Fruit fly (Drosophila melanogaster) whole organism, embryonic: ENCODE measurements around the gene CG32625.

ENCODE experiments used
- Asciz ChIP-seq: fragments of 200-800 bp; sonication (Bioruptor generic); optimal IDR thresholded peaks from 2 replicates; lab custom pipeline; 2017; ENCODE audit warnings: missing biosample characterization, mild to moderate bottlenecking, missing genetic modification characterization, missing genetic modification reagents
- Atf3 ChIP-seq: fragments of 200-800 bp; sonication (Bioruptor generic); optimal IDR thresholded peaks from 3 replicates; lab custom pipeline; 2016; ENCODE audit warnings: missing biosample characterization, missing genetic modification characterization
- Awh ChIP-seq: fragments of 200-800 bp; sonication (Bioruptor generic); IDR thresholded peaks from 2 replicates; pipeline ENCODE4, ENCODE4 v1.3.6; 2022; ENCODE audit warnings: missing biosample characterization, missing genetic modification characterization
- CG10366 ChIP-seq: fragments of 200-800 bp; sonication (Bioruptor generic); IDR thresholded peaks from 2 replicates; pipeline ENCODE4 v1.3.6; 2022; ENCODE audit warnings: missing biosample characterization, missing genetic modification characterization
- CG10654 ChIP-seq: fragments of 200-800 bp; sonication (Bioruptor generic); optimal IDR thresholded peaks from 2 replicates; lab custom pipeline; 2016; ENCODE audit warnings: missing biosample characterization, missing genetic modification characterization
- CG1233 ChIP-seq: fragments of 200-800 bp; sonication (Bioruptor generic); optimal IDR thresholded peaks from 4 replicates; lab custom pipeline; 2018; ENCODE audit warnings: missing biosample characterization, mild to moderate bottlenecking, missing genetic modification characterization
- CG14860 ChIP-seq: fragments of 200-800 bp; sonication (Bioruptor generic); IDR thresholded peaks from 3 replicates; pipeline ENCODE4 v1.3.6; 2022; ENCODE audit warnings: missing biosample characterization, missing genetic modification characterization; ENCODE audit not compliant: partially characterized antibody
- CG16815 ChIP-seq: fragments of 200-800 bp; sonication (Bioruptor generic); optimal IDR thresholded peaks from 3 replicates; lab custom pipeline; 2017; ENCODE audit warnings: missing biosample characterization, mild to moderate bottlenecking, missing genetic modification characterization
- CG1792 ChIP-seq: fragments of 200-800 bp; sonication (Bioruptor generic); optimal IDR thresholded peaks from 2 replicates; lab custom pipeline; 2016; ENCODE audit warnings: missing biosample characterization, missing genetic modification characterization
- CG30403 ChIP-seq: fragments of 200-800 bp; sonication (Bioruptor generic); optimal IDR thresholded peaks from 3 replicates; lab custom pipeline; 2016; ENCODE audit warnings: missing biosample characterization, missing genetic modification characterization
- CG3995 ChIP-seq: fragments of 200-800 bp; sonication (Bioruptor generic); optimal IDR thresholded peaks from 3 replicates; lab custom pipeline; 2016; ENCODE audit warnings: missing biosample characterization, missing genetic modification characterization
- CG6791 ChIP-seq: fragments of 200-800 bp; sonication (Bioruptor generic); IDR thresholded peaks from 3 replicates; pipeline ENCODE4 v1.3.6; 2022; ENCODE audit warnings: missing biosample characterization, missing genetic modification characterization; ENCODE audit not compliant: partially characterized antibody
- CG7271 ChIP-seq: fragments of 200-800 bp; sonication (Bioruptor generic); optimal IDR thresholded peaks from 2 replicates; lab custom pipeline; 2018; ENCODE audit warnings: missing biosample characterization, mild to moderate bottlenecking, missing genetic modification characterization, moderate library complexity
- CG7786 ChIP-seq: fragments of 200-800 bp; sonication (Bioruptor generic); optimal IDR thresholded peaks from 2 replicates; lab custom pipeline; 2016; ENCODE audit warnings: missing biosample characterization, missing genetic modification characterization
- CG7963 ChIP-seq: fragments of 200-800 bp; sonication (Bioruptor generic); IDR thresholded peaks from 3 replicates; pipeline ENCODE4 v1.3.6; 2022; ENCODE audit warnings: missing biosample characterization, missing genetic modification characterization; ENCODE audit not compliant: partially characterized antibody
- CG8281 ChIP-seq: fragments of 200-800 bp; sonication (Bioruptor generic); optimal IDR thresholded peaks from 2 replicates; lab custom pipeline; 2018; ENCODE audit warnings: missing biosample characterization, mild to moderate bottlenecking, missing genetic modification characterization, moderate library complexity
- CG9797 ChIP-seq: fragments of 200-800 bp; sonication (Bioruptor generic); optimal IDR thresholded peaks from 3 replicates; lab custom pipeline; 2018; ENCODE audit warnings: missing biosample characterization, mild to moderate bottlenecking, missing genetic modification characterization
- E2f2 ChIP-seq: fragments of 200-800 bp; sonication (Bioruptor generic); IDR thresholded peaks from 2 replicates; pipeline ENCODE4 v1.3.6; 2022; ENCODE audit warnings: missing biosample characterization, missing genetic modification characterization
- Eip74EF ChIP-seq, 2 experiments: fragments of 200-800 bp in 1 of 2; fragments of >200 bp in 1 of 2; sonication (Bioruptor generic) in 1 of 2; optimal IDR thresholded peaks; 2 replicates each; lab custom pipeline; 2017 to 2019; ENCODE audit warnings: missing biosample characterization in 2 of 2, missing genetic modification characterization in 2 of 2, mild to moderate bottlenecking in 1 of 2, moderate library complexity in 1 of 2
- HLH54F ChIP-seq: fragments of 200-800 bp; sonication (Bioruptor generic); optimal IDR thresholded peaks from 3 replicates; lab custom pipeline; 2016; ENCODE audit warnings: missing biosample characterization, missing genetic modification characterization
- Hr3 ChIP-seq: fragments of 200-800 bp; sonication (Bioruptor generic); optimal IDR thresholded peaks from 3 replicates; lab custom pipeline; 2016; ENCODE audit warnings: missing biosample characterization, missing genetic modification characterization
- Jarid2 ChIP-seq: fragments of 200-800 bp; sonication (Bioruptor generic); optimal IDR thresholded peaks from 3 replicates; lab custom pipeline; 2017; ENCODE audit warnings: mild to moderate bottlenecking, missing biosample characterization, missing genetic modification reagents, missing genetic modification characterization
- Lpt ChIP-seq: fragments of >200 bp; optimal IDR thresholded peaks from 2 replicates; lab custom pipeline; 2018; ENCODE audit warnings: missing biosample characterization, missing genetic modification characterization
- Nf-YC ChIP-seq: fragments of 200-800 bp; optimal IDR thresholded peaks from 3 replicates; lab custom pipeline; 2019; ENCODE audit warnings: missing biosample characterization, mild to moderate bottlenecking, missing genetic modification characterization, moderate library complexity
- Opbp ChIP-seq: fragments of 200-800 bp; sonication (Bioruptor generic); IDR thresholded peaks from 3 replicates; pipeline ENCODE4 v1.3.6; 2022; ENCODE audit warnings: missing biosample characterization, missing genetic modification characterization; ENCODE audit not compliant: partially characterized antibody
- Rfx ChIP-seq: fragments of 200-800 bp; sonication (Bioruptor generic); IDR thresholded peaks from 2 replicates; pipeline ENCODE4 v1.3.6; 2022; ENCODE audit warnings: missing biosample characterization, missing genetic modification characterization
- Sox100B ChIP-seq: fragments of 200-800 bp; sonication (Bioruptor generic); optimal IDR thresholded peaks from 3 replicates; lab custom pipeline; 2018; ENCODE audit warnings: missing biosample characterization, mild to moderate bottlenecking, missing genetic modification characterization
- Sox102F ChIP-seq: fragments of 200-800 bp; sonication (Bioruptor generic); optimal IDR thresholded peaks from 2 replicates; lab custom pipeline; 2018; ENCODE audit warnings: missing biosample characterization, mild to moderate bottlenecking, missing genetic modification characterization, moderate library complexity
- Sry-δ ChIP-seq: fragments of 200-800 bp; sonication (Bioruptor generic); optimal IDR thresholded peaks from 2 replicates; lab custom pipeline; 2016; ENCODE audit warnings: missing biosample characterization, missing genetic modification characterization
- Vsx1 ChIP-seq: fragments of 200-800 bp; sonication (Bioruptor generic); optimal IDR thresholded peaks from 2 replicates; lab custom pipeline; 2017; ENCODE audit warnings: missing biosample characterization, mild to moderate bottlenecking, missing genetic modification characterization, missing genetic modification reagents
- ab ChIP-seq: fragments of 200-800 bp; sonication (Bioruptor generic); optimal IDR thresholded peaks from 2 replicates; lab custom pipeline; 2016; ENCODE audit warnings: missing biosample characterization, missing genetic modification characterization
- abd-A ChIP-seq: fragments of 200-800 bp; sonication (Bioruptor generic); optimal IDR thresholded peaks from 3 replicates; lab custom pipeline; 2019; ENCODE audit warnings: missing biosample characterization, mild to moderate bottlenecking, missing genetic modification characterization, moderate library complexity
- bbx ChIP-seq: fragments of 200-800 bp; sonication (Bioruptor generic); IDR thresholded peaks from 2 replicates; pipeline ENCODE4 v1.3.6; 2022; ENCODE audit warnings: missing biosample characterization, missing genetic modification characterization; ENCODE audit not compliant: partially characterized antibody
- cas ChIP-seq: fragments of 200-800 bp; sonication (Bioruptor generic); IDR thresholded peaks from 2 replicates; pipeline ENCODE4 v1.3.6; 2022; ENCODE audit warnings: missing biosample characterization, missing genetic modification characterization
- crol ChIP-seq: fragments of 200-800 bp; sonication (Bioruptor generic); IDR thresholded peaks from 2 replicates; pipeline ENCODE4 v1.3.6; 2022; ENCODE audit warnings: missing biosample characterization, missing genetic modification characterization
- dati ChIP-seq: fragments of 200-800 bp; sonication (Bioruptor generic); IDR thresholded peaks from 2 replicates; pipeline ENCODE4 v1.3.6; 2022; ENCODE audit warnings: missing biosample characterization, missing genetic modification characterization
- dmrt11E ChIP-seq: fragments of 200-800 bp; sonication (Bioruptor generic); optimal IDR thresholded peaks from 3 replicates; lab custom pipeline; 2018; ENCODE audit warnings: missing biosample characterization, mild to moderate bottlenecking, missing genetic modification characterization, moderate library complexity
- eyg ChIP-seq: fragments of 200-800 bp; sonication (Bioruptor generic); optimal IDR thresholded peaks from 3 replicates; lab custom pipeline; 2016; ENCODE audit warnings: missing biosample characterization, missing genetic modification characterization
- gro ChIP-seq: fragments of 200-800 bp; sonication (Bioruptor generic); optimal IDR thresholded peaks from 2 replicates; lab custom pipeline; 2016; ENCODE audit warnings: missing biosample characterization, missing genetic modification characterization
- her ChIP-seq: fragments of 200-800 bp; sonication (Bioruptor generic); optimal IDR thresholded peaks from 2 replicates; lab custom pipeline; 2016; ENCODE audit warnings: missing biosample characterization, missing genetic modification characterization
- lmd ChIP-seq: fragments of 200-800 bp; sonication (Bioruptor generic); IDR thresholded peaks from 2 replicates; pipeline ENCODE4 v1.3.6; 2022; ENCODE audit warnings: missing biosample characterization, missing genetic modification characterization
- lola ChIP-seq, 3 experiments: fragments of >200 bp in 2 of 3; fragments of 200-800 bp in 1 of 3; sonication (Bioruptor generic) in 1 of 3; optimal IDR thresholded peaks; 2 replicates each; lab custom pipeline; 2017 to 2019; ENCODE audit warnings: missing biosample characterization in 3 of 3, missing genetic modification characterization in 3 of 3, mild to moderate bottlenecking in 1 of 3, moderate library complexity in 1 of 3
- ranshi ChIP-seq: fragments of 200-800 bp; sonication (Bioruptor generic); IDR thresholded peaks from 2 replicates; pipeline ENCODE4 v1.3.6; 2022; ENCODE audit warnings: missing biosample characterization, missing genetic modification characterization
- sr ChIP-seq: fragments of 200-800 bp; sonication (Bioruptor generic); IDR thresholded peaks from 3 replicates; pipeline ENCODE4 v1.3.6; 2022; ENCODE audit warnings: missing biosample characterization, missing genetic modification characterization
- tap ChIP-seq: fragments of 200-800 bp; optimal IDR thresholded peaks from 3 replicates; lab custom pipeline; 2019; ENCODE audit warnings: missing biosample characterization, mild to moderate bottlenecking, missing genetic modification characterization, moderate library complexity
- tll ChIP-seq, 2 experiments: fragments of 200-800 bp in 1 of 2; fragments of >200 bp in 1 of 2; sonication (Bioruptor generic) in 1 of 2; optimal IDR thresholded peaks; 2 replicates each; lab custom pipeline; 2017 to 2019; ENCODE audit warnings: missing biosample characterization in 2 of 2, missing genetic modification characterization in 2 of 2, mild to moderate bottlenecking in 1 of 2, moderate library complexity in 1 of 2
- unc-4 ChIP-seq: fragments of 200-800 bp; sonication (Bioruptor generic); IDR thresholded peaks from 2 replicates; pipeline ENCODE4 v1.3.6; 2022; ENCODE audit warnings: missing biosample characterization, missing genetic modification characterization; ENCODE audit not compliant: partially characterized antibody
- usp ChIP-seq: fragments of >200 bp; optimal IDR thresholded peaks from 2 replicates; lab custom pipeline; 2017; ENCODE audit warnings: missing biosample characterization, missing genetic modification characterization
- vvl ChIP-seq: fragments of 200-800 bp; sonication (Bioruptor generic); IDR thresholded peaks from 2 replicates; pipeline ENCODE4 v1.3.6; 2022; ENCODE audit warnings: missing biosample characterization, missing genetic modification characterization
- zf30C ChIP-seq: fragments of 200-800 bp; sonication (Bioruptor generic); optimal IDR thresholded peaks from 3 replicates; lab custom pipeline; 2018; ENCODE audit warnings: missing biosample characterization, mild to moderate bottlenecking, missing genetic modification characterization
- zfh2 ChIP-seq: fragments of 200-800 bp; sonication (Bioruptor generic); optimal IDR thresholded peaks from 2 replicates; lab custom pipeline; 2016; ENCODE audit warnings: missing biosample characterization, missing genetic modification characterization

The CG32625 gene

dm6 chrX:13805554-13805953 is 48.9 kb upstream of the CG32625 start (continued):
- no peak for TF ChIP-seq CG7271 (tag; lab: Kevin White, UChicago)
- TF ChIP-seq CG6791 (GFP tag; lab: Robert Waterston, UW): no peak
- TF ChIP-seq gro (GFP tag; lab: Kevin White, UChicago): no peak
- TF ChIP-seq HLH54F (GFP tag; lab: Kevin White, UChicago): no peak
- no peak for TF ChIP-seq Lpt
- peak in 1 of 2 experiments; percentile 47 for TF ChIP-seq tll (GFP tag; optimal IDR thresholded peaks at IDR 0.05; lab: Kevin White, UChicago)
- TF ChIP-seq vvl (GFP tag; lab: Robert Waterston, UW): peak; percentile 42
- TF ChIP-seq unc-4 (GFP tag; lab: Robert Waterston, UW): no peak
- peak; percentile 22 for TF ChIP-seq CG8281 (tag; lab: Kevin White, UChicago)
- TF ChIP-seq Atf3 (GFP tag; lab: Kevin White, UChicago): no peak
- TF ChIP-seq Hr3: no peak
- no peak for TF ChIP-seq CG7963 (GFP tag; lab: Robert Waterston, UW)
- TF ChIP-seq CG10366 (GFP tag; lab: Robert Waterston, UW): no peak
- TF ChIP-seq abd-A (tag; lab: Kevin White, UChicago): no peak
- TF ChIP-seq ab (GFP tag; lab: Kevin White, UChicago): no peak
- no peak for TF ChIP-seq usp (GFP tag; lab: Kevin White, UChicago)
- TF ChIP-seq CG10654 (GFP tag; lab: Kevin White, UChicago): no peak
- no peak for TF ChIP-seq eyg (GFP tag; lab: Kevin White, UChicago)
- TF ChIP-seq CG3995 (GFP tag; lab: Kevin White, UChicago): no peak
- TF ChIP-seq ranshi (GFP tag; lab: Robert Waterston, UW): no peak
- TF ChIP-seq sr (GFP tag; lab: Robert Waterston, UW): peak; percentile 48; the same call in 1 of the 3 replicates
- no peak for TF ChIP-seq CG9797 (GFP tag; lab: Kevin White, UChicago)
- TF ChIP-seq Vsx1 (GFP tag; lab: Kevin White, UChicago): no peak
- no peak for TF ChIP-seq crol (GFP tag; lab: Robert Waterston, UW)
- no peak for TF ChIP-seq dati (GFP tag; lab: Robert Waterston, UW)
- TF ChIP-seq bbx: no peak
- no peak for TF ChIP-seq Opbp (GFP tag; lab: Robert Waterston, UW)
- TF ChIP-seq Sox102F: no peak
- no peak for TF ChIP-seq Asciz
- TF ChIP-seq zf30C (GFP tag; lab: Kevin White, UChicago): no peak
- TF ChIP-seq lmd: no peak
- TF ChIP-seq tap (tag; lab: Kevin White, UChicago): no peak
- TF ChIP-seq lola (GFP tag; optimal IDR thresholded peaks at IDR 0.05; lab: Kevin White, UChicago): no peak
- no peak for TF ChIP-seq Eip74EF (GFP tag; optimal IDR thresholded peaks at IDR 0.05; lab: Kevin White, UChicago)
- no peak for TF ChIP-seq cas (GFP tag; lab: Robert Waterston, UW)
- no peak for TF ChIP-seq CG16815 (GFP tag; lab: Kevin White, UChicago)
- TF ChIP-seq Jarid2: no peak
- TF ChIP-seq E2f2 (GFP tag; lab: Robert Waterston, UW): peak; percentile 11; the same call in 1 of the 2 replicates
- TF ChIP-seq her (GFP tag; lab: Kevin White, UChicago): no peak
- peak; percentile 26 for TF ChIP-seq Sry-δ
- TF ChIP-seq zfh2 (GFP tag; lab: Kevin White, UChicago): no peak
- TF ChIP-seq Sox100B (GFP tag; lab: Kevin White, UChicago): no peak
- TF ChIP-seq CG14860: no peak
- TF ChIP-seq CG7786 (GFP tag; lab: Kevin White, UChicago): no peak
- TF ChIP-seq CG1792 (GFP tag; lab: Kevin White, UChicago): no peak
- TF ChIP-seq Rfx (GFP tag; lab: Robert Waterston, UW): no peak
- no peak for TF ChIP-seq CG30403
- peak; percentile 16 for TF ChIP-seq dmrt11E (tag; lab: Kevin White, UChicago)
- TF ChIP-seq CG1233: peak; percentile 21
- TF ChIP-seq Nf-YC (tag; lab: Kevin White, UChicago): no peak
- 0 out of 2 replicates have a peak, but pooled peaks have one; percentile 14 for TF ChIP-seq Awh (GFP tag; lab: Robert Waterston, UW)
